Worm (Caenorhabditis elegans) whole organism, young adult: ENCODE measurements around the gene F43C1.5.

Experiments used
- F49E8.2 ChIP-seq: sonication (generic microtip); optimal IDR thresholded peaks from 3 replicates; lab custom pipeline; 2017; ENCODE audit warnings: missing genetic modification characterization, mild to moderate bottlenecking, missing compliant biosample characterization, antibody characterized with exemption, moderate library complexity; ENCODE audit not compliant: insufficient read depth
- Y67H2A.10 ChIP-seq: fragments of 200-800 bp; sonication (Bioruptor generic); conservative IDR thresholded peaks from 2 replicates; pipeline ENCODE4 v1.3.6; 2022; ENCODE audit warnings: missing genetic modification reagents, missing genetic modification characterization, missing compliant biosample characterization
- ama-1 ChIP-seq, 3 experiments: fragments of 150-350 bp in 1 of 3; sonication (generic microtip) in 2 of 3; optimal IDR thresholded peaks; 2 replicates each; lab custom pipeline; 2014 to 2018; ENCODE audit warnings: missing biosample characterization in 2 of 3, missing genetic modification characterization in 2 of 3, missing genetic modification reagents in 2 of 3
- atf-7 ChIP-seq: sonication (generic microtip); optimal IDR thresholded peaks from 2 replicates; lab custom pipeline; 2017; ENCODE audit warnings: mild to moderate bottlenecking, missing genetic modification characterization, missing compliant biosample characterization
- attf-6 ChIP-seq: fragments of 200-800 bp; sonication (Bioruptor generic); IDR thresholded peaks from 2 replicates; pipeline ENCODE4 v1.3.6; 2022; ENCODE audit warnings: missing genetic modification reagents, missing genetic modification characterization, missing compliant biosample characterization
- cebp-1 ChIP-seq, 2 experiments: fragments of 200-800 bp in 1 of 2; sonication (Bioruptor generic) in 1 of 2; sonication (generic microtip) in 1 of 2; IDR thresholded peaks in 1 of 2; optimal IDR thresholded peaks in 1 of 2; 2 replicates each; pipeline versions ENCODE4 v1.3.6 to Lab custom; 2017 to 2022; ENCODE audit warnings: missing compliant biosample characterization in 2 of 2, missing genetic modification characterization in 2 of 2, mild to moderate bottlenecking in 1 of 2, missing genetic modification reagents in 1 of 2, moderate library complexity in 1 of 2
- ceh-27 ChIP-seq: fragments of 200-800 bp; sonication (Bioruptor generic); optimal IDR thresholded peaks from 2 replicates; lab custom pipeline; 2018; ENCODE audit warnings: mild to moderate bottlenecking, missing genetic modification characterization, moderate library complexity, missing compliant biosample characterization
- ets-4 ChIP-seq: fragments of 200-800 bp; sonication (Bioruptor generic); optimal IDR thresholded peaks from 2 replicates; lab custom pipeline; 2018; ENCODE audit warnings: mild to moderate bottlenecking, missing genetic modification characterization, missing compliant biosample characterization
- nfyb-1 ChIP-seq: fragments of 200-800 bp; sonication (Bioruptor generic); IDR thresholded peaks from 2 replicates; pipeline ENCODE4 v1.3.6; 2022; ENCODE audit warnings: missing genetic modification reagents, missing genetic modification characterization, missing compliant biosample characterization
- nhr-80 ChIP-seq: sonication (generic microtip); optimal IDR thresholded peaks from 2 replicates; lab custom pipeline; 2016; ENCODE audit warnings: missing genetic modification characterization, missing compliant biosample characterization
- pbrm-1 ChIP-seq: fragments of 200-800 bp; sonication (Bioruptor generic); IDR thresholded peaks from 2 replicates; pipeline ENCODE4 v1.3.6; 2022; ENCODE audit warnings: missing genetic modification reagents, missing genetic modification characterization, missing compliant biosample characterization
- repo-1 ChIP-seq: sonication (generic microtip); optimal IDR thresholded peaks from 2 replicates; lab custom pipeline; 2017; ENCODE audit warnings: mild to moderate bottlenecking, missing genetic modification characterization, missing compliant biosample characterization
- sdz-38 ChIP-seq: sonication (generic microtip); optimal IDR thresholded peaks from 2 replicates; lab custom pipeline; 2016; ENCODE audit warnings: missing genotype, missing genetic modification characterization, missing compliant biosample characterization
- unc-130 ChIP-seq: sonication (generic microtip); optimal IDR thresholded peaks from 2 replicates; lab custom pipeline; 2016; ENCODE audit warnings: missing genetic modification reagents, missing genetic modification characterization, missing compliant biosample characterization

- TF ChIP-seq pbrm-1 (GFP tag; lab: Robert Waterston, UW) (no peak), ama-1 (optimal IDR thresholded peaks at IDR 0.05; lab: Kevin White, UChicago) (no peak), ama-1 (GFP tag; optimal IDR thresholded peaks at IDR 0.05; lab: Kevin White, UChicago) (no peak), cebp-1 (GFP tag; IDR thresholded peaks at IDR 0.05; lab: Robert Waterston, UW) (no peak), cebp-1 (tag; optimal IDR thresholded peaks at IDR 0.05; lab: Kevin White, UChicago) (no peak), ceh-27 (GFP tag; lab: Kevin White, UChicago) (no peak), atf-7 (tag; lab: Kevin White, UChicago) (no peak), Y67H2A.10 (no peak), sdz-38 (tag; lab: Kevin White, UChicago) (no peak), unc-130 (GFP tag; lab: Kevin White, UChicago) (no peak), nhr-80 (tag; lab: Kevin White, UChicago) (no peak), F49E8.2 (tag; lab: Kevin White, UChicago) (no peak), ets-4 (GFP tag; lab: Kevin White, UChicago) (no peak), nfyb-1 (GFP tag; lab: Robert Waterston, UW) (no peak), attf-6 (no peak), repo-1 (tag; lab: Kevin White, UChicago) (no peak)
Observed at ce11 chrIII:4265892-4266291, 37.0 kb downstream of the F43C1.5 start.
